Comparison of ENCODE assay signal across 5 worm cellular contexts in genomic region chrX:13665447-13665846, ce11.
TF ChIP-seq lines count a peak whose summit lies in the region.

No protein-coding gene starts in this region.

TF ChIP-seq in whole organism, L1 larva, 84 proteins besides CTCF, POLR2A, EP300 and RAD21 (continues in another document):
- TF ChIP-seq pag-3 (tag; optimal IDR thresholded peaks at IDR 0.05; lab: Kevin White, UChicago; ENCODE audit: borderline replicate concordance, insufficient read depth) (no peak), ztf-11 (tag; optimal IDR thresholded peaks at IDR 0.05; lab: Kevin White, UChicago) (peak in 1 of 2 experiments; percentile 85), nhr-12 (tag; optimal IDR thresholded peaks at IDR 0.05; lab: Kevin White, UChicago) (no peak), mab-9 (GFP tag; IDR thresholded peaks at IDR 0.05; lab: Robert Waterston, UW) (peak; percentile 72), alr-1 (tag; optimal IDR thresholded peaks at IDR 0.05; lab: Kevin White, UChicago; ENCODE audit: borderline replicate concordance) (no peak), aly-2 (tag; optimal IDR thresholded peaks at IDR 0.05; lab: Kevin White, UChicago) (peak; percentile 64), sox-4 (tag; optimal IDR thresholded peaks at IDR 0.05; lab: Kevin White, UChicago) (peak; percentile 72), unc-98 (GFP tag; IDR thresholded peaks at IDR 0.05; lab: Robert Waterston, UW) (no peak), snpc-4 (tag; optimal IDR thresholded peaks at IDR 0.05; lab: Kevin White, UChicago) (peak; percentile 66), nhr-84 (tag; optimal IDR thresholded peaks at IDR 0.05; lab: Kevin White, UChicago) (no peak), pqm-1 (tag; optimal IDR thresholded peaks at IDR 0.05; lab: Kevin White, UChicago) (no peak), lsy-2 (tag; optimal IDR thresholded peaks at IDR 0.05; lab: Kevin White, UChicago) (peak; percentile 61 to 79), tlp-1 (tag; optimal IDR thresholded peaks at IDR 0.05; lab: Kevin White, UChicago) (no peak), sptf-1 (tag; optimal IDR thresholded peaks at IDR 0.05; lab: Kevin White, UChicago) (no peak), fkh-10 (GFP tag; optimal IDR thresholded peaks at IDR 0.05; lab: Kevin White, UChicago) (peak; percentile 70), zip-4 (GFP tag; optimal IDR thresholded peaks at IDR 0.05; lab: Kevin White, UChicago) (peak; percentile 58), ceh-8 (GFP tag; optimal IDR thresholded peaks at IDR 0.05; lab: Kevin White, UChicago) (peak; percentile 35), skn-1 (tag; optimal IDR thresholded peaks at IDR 0.05; lab: Kevin White, UChicago) (peak; percentile 75)

TF ChIP-seq in whole organism, L3 larva, 47 proteins besides CTCF, POLR2A, EP300 and RAD21 (continues in another document):
- peak; percentile 43 for TF ChIP-seq skn-1 (tag; optimal IDR thresholded peaks at IDR 0.05; lab: Kevin White, UChicago)
- no peak for TF ChIP-seq mdl-1 (tag; optimal IDR thresholded peaks at IDR 0.05; lab: Kevin White, UChicago)
- TF ChIP-seq nfya-1 (tag; optimal IDR thresholded peaks at IDR 0.05; lab: Kevin White, UChicago; ENCODE audit: insufficient read depth), result peak; percentile 71
- TF ChIP-seq pqm-1 (tag; optimal IDR thresholded peaks at IDR 0.05; lab: Kevin White, UChicago), result peak; percentile 41
- TF ChIP-seq aly-2 (tag; optimal IDR thresholded peaks at IDR 0.05; lab: Kevin White, UChicago), result no peak
- no peak for TF ChIP-seq ZK546.5 (tag; optimal IDR thresholded peaks at IDR 0.05; lab: Kevin White, UChicago)
- no peak for TF ChIP-seq eor-1 (tag; optimal IDR thresholded peaks at IDR 0.05; lab: Kevin White, UChicago)
- TF ChIP-seq ztf-11 (tag; optimal IDR thresholded peaks at IDR 0.05; lab: Kevin White, UChicago), result no peak
- no peak for TF ChIP-seq unc-62 (GFP tag; optimal IDR thresholded peaks at IDR 0.05; lab: Kevin White, UChicago)
- peak; percentile 89 for TF ChIP-seq egl-5 (tag; optimal IDR thresholded peaks at IDR 0.05; lab: Kevin White, UChicago)
- peak; percentile 27 for TF ChIP-seq unc-39 (tag; optimal IDR thresholded peaks at IDR 0.05; lab: Kevin White, UChicago)
- TF ChIP-seq daf-12 (tag; optimal IDR thresholded peaks at IDR 0.05; lab: Kevin White, UChicago), result no peak
- no peak for TF ChIP-seq fos-1 (tag; optimal IDR thresholded peaks at IDR 0.05; lab: Kevin White, UChicago)
- peak in 1 of 3 experiments; percentile 31 for TF ChIP-seq elt-3 (tag; optimal IDR thresholded peaks at IDR 0.05; lab: Kevin White, UChicago)
- TF ChIP-seq sea-2 (GFP tag; optimal IDR thresholded peaks at IDR 0.05; lab: Kevin White, UChicago), result peak; percentile 58
- TF ChIP-seq pha-4 (tag; optimal IDR thresholded peaks at IDR 0.05; lab: Kevin White, UChicago), result peak; percentile 81
- no peak for TF ChIP-seq nhr-28 (tag; optimal IDR thresholded peaks at IDR 0.05; lab: Kevin White, UChicago)
- peak; percentile 46 for TF ChIP-seq nhr-77 (tag; optimal IDR thresholded peaks at IDR 0.05; lab: Kevin White, UChicago)
- TF ChIP-seq nhr-67 (tag; optimal IDR thresholded peaks at IDR 0.05; lab: Kevin White, UChicago), result no peak

TF ChIP-seq in whole organism, early embryonic, 17 proteins besides CTCF, POLR2A, EP300 and RAD21:
- TF ChIP-seq pes-1 (GFP tag; IDR thresholded peaks at IDR 0.05; lab: Robert Waterston, UW) (peak; percentile 99), tra-4 (tag; optimal IDR thresholded peaks at IDR 0.05; lab: Kevin White, UChicago) (peak; percentile 98), ceh-13 (GFP tag; optimal IDR thresholded peaks at IDR 0.05; lab: Kevin White, UChicago) (peak; percentile 99), ama-1 (optimal IDR thresholded peaks at IDR 0.05; lab: Kevin White, UChicago) (no peak), hmbx-1 (tag; optimal IDR thresholded peaks at IDR 0.05; lab: Kevin White, UChicago) (peak; percentile 94), B0310.2 (tag; optimal IDR thresholded peaks at IDR 0.05; lab: Kevin White, UChicago) (peak; percentile 99), aly-1 (tag; optimal IDR thresholded peaks at IDR 0.05; lab: Kevin White, UChicago) (peak; percentile 99), flt-1 (GFP tag; IDR thresholded peaks at IDR 0.05; lab: Robert Waterston, UW) (peak; percentile 99), ets-7 (tag; optimal IDR thresholded peaks at IDR 0.05; lab: Kevin White, UChicago) (peak; percentile 97), tbx-37 (GFP tag; conservative IDR thresholded peaks at IDR 0.05; lab: Robert Waterston, UW) (peak; percentile 99), F13C5.2 (tag; optimal IDR thresholded peaks at IDR 0.05; lab: Kevin White, UChicago) (peak; percentile 100), sea-1 (GFP tag; conservative IDR thresholded peaks at IDR 0.05; lab: Robert Waterston, UW) (peak; percentile 100), tbx-11 (GFP tag; IDR thresholded peaks at IDR 0.05; lab: Robert Waterston, UW) (peak; percentile 99), hnd-1 (tag; optimal IDR thresholded peaks at IDR 0.05; lab: Kevin White, UChicago) (peak; percentile 96), ceh-36 (tag; optimal IDR thresholded peaks at IDR 0.05; lab: Kevin White, UChicago) (peak; percentile 97), hmg-4 (GFP tag; optimal IDR thresholded peaks at IDR 0.05; lab: Kevin White, UChicago) (peak; percentile 100), scrt-1 (GFP tag; IDR thresholded peaks at IDR 0.05; lab: Robert Waterston, UW) (peak; percentile 100)

TF ChIP-seq in whole organism, midembryonic, 9 proteins besides CTCF, POLR2A, EP300 and RAD21:
- TF ChIP-seq klf-2 (GFP tag; conservative IDR thresholded peaks at IDR 0.05; lab: Robert Waterston, UW) (peak; percentile 99), flt-1 (GFP tag; IDR thresholded peaks at IDR 0.05; lab: Robert Waterston, UW) (peak; percentile 99), ztf-23 (GFP tag; IDR thresholded peaks at IDR 0.05; lab: Robert Waterston, UW) (peak; percentile 98), ref-1 (GFP tag; conservative IDR thresholded peaks at IDR 0.05; lab: Robert Waterston, UW) (peak; percentile 98), T22C8.4 (GFP tag; IDR thresholded peaks at IDR 0.05; lab: Robert Waterston, UW) (peak; percentile 99), cog-1 (tag; optimal IDR thresholded peaks at IDR 0.05; lab: Kevin White, UChicago) (peak; percentile 98), med-1 (GFP tag; optimal IDR thresholded peaks at IDR 0.05; lab: Kevin White, UChicago; ENCODE audit: insufficient read depth) (peak; percentile 86), ztf-29 (GFP tag; IDR thresholded peaks at IDR 0.05; lab: Robert Waterston, UW) (peak; percentile 99), tab-1 (GFP tag; IDR thresholded peaks at IDR 0.05; lab: Robert Waterston, UW) (peak; percentile 100)
TF ChIP-seq in whole organism, midembryonic: peak in this region for 9.

TF ChIP-seq in whole organism, young adult, 124 proteins besides CTCF, POLR2A, EP300 and RAD21 (continues in another document):
- TF ChIP-seq mcd-1 (GFP tag; IDR thresholded peaks at IDR 0.05; lab: Robert Waterston, UW) (peak; percentile 76), K11D2.4 (GFP tag; IDR thresholded peaks at IDR 0.05; lab: Robert Waterston, UW) (peak; percentile 82), ztf-18 (tag; optimal IDR thresholded peaks at IDR 0.05; lab: Kevin White, UChicago) (peak; percentile 79), attf-5 (GFP tag; optimal IDR thresholded peaks at IDR 0.05; lab: Kevin White, UChicago) (peak; percentile 89), efl-1 (GFP tag; optimal IDR thresholded peaks at IDR 0.05; lab: Kevin White, UChicago) (no peak), mel-28 (tag; optimal IDR thresholded peaks at IDR 0.05; lab: Kevin White, UChicago; ENCODE audit: borderline replicate concordance) (peak; percentile 54), atf-7 (tag; optimal IDR thresholded peaks at IDR 0.05; lab: Kevin White, UChicago) (peak; percentile 88), ztf-3 (GFP tag; optimal IDR thresholded peaks at IDR 0.05; lab: Kevin White, UChicago) (peak; percentile 66), somi-1 (GFP tag; optimal IDR thresholded peaks at IDR 0.05; lab: Kevin White, UChicago) (peak; percentile 83), hmg-20 (GFP tag; IDR thresholded peaks at IDR 0.05; lab: Robert Waterston, UW) (peak; percentile 91), hsf-1 (GFP tag; IDR thresholded peaks at IDR 0.05; lab: Robert Waterston, UW) (0 out of 2 replicates have a peak, but pooled peaks have one; percentile 63), snpc-1.3 (tag; optimal IDR thresholded peaks at IDR 0.05; lab: Kevin White, UChicago; ENCODE audit: insufficient read depth) (peak; percentile 88), F57C9.4 (tag; optimal IDR thresholded peaks at IDR 0.05; lab: Kevin White, UChicago) (peak; percentile 81), nhr-80 (tag; optimal IDR thresholded peaks at IDR 0.05; lab: Kevin White, UChicago) (peak; percentile 60), F10E7.11 (tag; optimal IDR thresholded peaks at IDR 0.05; lab: Kevin White, UChicago) (peak; percentile 96), B0019.2 (GFP tag; conservative IDR thresholded peaks at IDR 0.05; lab: Robert Waterston, UW) (peak; percentile 51), C17E4.6 (GFP tag; IDR thresholded peaks at IDR 0.05; lab: Robert Waterston, UW) (peak; percentile 71; the same call in 1 of the 2 replicates), snpc-1.1 (tag; optimal IDR thresholded peaks at IDR 0.05; lab: Kevin White, UChicago; ENCODE audit: insufficient read depth) (peak; percentile 74), ceh-27 (GFP tag; optimal IDR thresholded peaks at IDR 0.05; lab: Kevin White, UChicago) (peak; percentile 96), Y79H2A.3 (GFP tag; conservative IDR thresholded peaks at IDR 0.05; lab: Robert Waterston, UW) (0 out of 2 replicates have a peak, but pooled peaks have one; percentile 44), die-1 (tag; optimal IDR thresholded peaks at IDR 0.05; lab: Kevin White, UChicago) (peak; percentile 97), tbx-9 (tag; optimal IDR thresholded peaks at IDR 0.05; lab: Kevin White, UChicago; ENCODE audit: borderline replicate concordance) (peak; percentile 85), aptf-2 (GFP tag; conservative IDR thresholded peaks at IDR 0.05; lab: Robert Waterston, UW) (peak; percentile 64; the same call in 1 of the 2 replicates), ama-1 (optimal IDR thresholded peaks at IDR 0.05; lab: Kevin White, UChicago) (peak; percentile 47), ama-1 (GFP tag; optimal IDR thresholded peaks at IDR 0.05; lab: Kevin White, UChicago) (peak; percentile 68 to 95), ZK185.1 (tag; optimal IDR thresholded peaks at IDR 0.05; lab: Kevin White, UChicago; ENCODE audit: poor library complexity, severe bottlenecking) (peak; percentile 97), snpc-3.4 (tag; optimal IDR thresholded peaks at IDR 0.05; lab: Kevin White, UChicago) (peak; percentile 86), sdz-38 (tag; optimal IDR thresholded peaks at IDR 0.05; lab: Kevin White, UChicago) (peak; percentile 40), Y53G8AR.9 (GFP tag; conservative IDR thresholded peaks at IDR 0.05; lab: Robert Waterston, UW) (peak; percentile 74; the same call in 1 of the 2 replicates), B0261.1 (tag; optimal IDR thresholded peaks at IDR 0.05; lab: Kevin White, UChicago) (peak; percentile 99), nhr-27 (tag; optimal IDR thresholded peaks at IDR 0.05; lab: Kevin White, UChicago) (peak; percentile 79), F22D6.2 (tag; optimal IDR thresholded peaks at IDR 0.05; lab: Kevin White, UChicago) (peak; percentile 75), xnd-1 (tag; optimal IDR thresholded peaks at IDR 0.05; lab: Kevin White, UChicago) (no peak)

Comparison
In these comparisons a context has a peak if more than half of its experiments do, and no peak if none do; other contexts are left out.
1. Of the 8 proteins assayed by ChIP-seq in both whole organism, young adult and whole organism, L1 larva: peak only in whole organism, young adult: none; only in whole organism, L1 larva: efl-1; in both: ama-1, dpl-1, nhr-90, snpc-4 and unc-130; in neither: 1; mixed calls (peak in some experiments, not most) for 1.